Worm (Caenorhabditis elegans) whole organism, L3 larva: ENCODE results near the gene W01D2.6.
A peak's percentile ranks its signal among the peaks of the same experiment; 100 is the strongest.

Experiments used
- R02D3.7 ChIP-seq: fragments of 150-350 bp; optimal IDR thresholded peaks from 2 replicates; lab custom pipeline; 2014; ENCODE audit warnings: missing biosample characterization, missing genetic modification characterization
- aly-2 ChIP-seq: fragments of 150-350 bp; optimal IDR thresholded peaks from 2 replicates; lab custom pipeline; 2014; ENCODE audit warnings: missing biosample characterization, missing genetic modification characterization
- ama-1 ChIP-seq: fragments of 150-350 bp; optimal IDR thresholded peaks from 2 replicates; lab custom pipeline; 2018
- ceh-16 ChIP-seq: sonication (generic microtip); optimal IDR thresholded peaks from 2 replicates; lab custom pipeline; 2017; ENCODE audit warnings: missing biosample characterization, missing genetic modification characterization
- ceh-28 ChIP-seq: fragments of 150-350 bp; optimal IDR thresholded peaks from 2 replicates; lab custom pipeline; 2014; ENCODE audit warnings: missing biosample characterization, missing genetic modification reagents, missing genetic modification characterization
- ceh-82 ChIP-seq: fragments of 150-350 bp; optimal IDR thresholded peaks from 2 replicates; lab custom pipeline; 2014; ENCODE audit warnings: missing biosample characterization, missing genetic modification characterization
- daf-12 ChIP-seq: fragments of 150-350 bp; optimal IDR thresholded peaks from 2 replicates; lab custom pipeline; 2014; ENCODE audit warnings: missing biosample characterization, missing genetic modification reagents, missing genetic modification characterization
- egl-5 ChIP-seq: fragments of 150-350 bp; optimal IDR thresholded peaks from 2 replicates; lab custom pipeline; 2017; ENCODE audit warnings: missing biosample characterization, missing genetic modification reagents, missing genetic modification characterization, inconsistent platforms
- elt-1 ChIP-seq: fragments of 150-350 bp; optimal IDR thresholded peaks from 2 replicates; lab custom pipeline; 2014; ENCODE audit warnings: missing biosample characterization, missing genetic modification characterization
- elt-2 ChIP-seq: sonication (generic microtip); optimal IDR thresholded peaks from 2 replicates; lab custom pipeline; 2016; ENCODE audit warnings: missing genetic modification reagents, mild to moderate bottlenecking, missing genetic modification characterization, missing compliant biosample characterization
- elt-3 ChIP-seq, 3 experiments: fragments of 150-350 bp in 1 of 3; sonication (generic microtip) in 2 of 3; optimal IDR thresholded peaks; 2 replicates in 2 of 3; 4 replicates in 1 of 3; lab custom pipeline; 2014 to 2017; ENCODE audit warnings: missing biosample characterization in 3 of 3, missing genetic modification characterization in 3 of 3
- eor-1 ChIP-seq, 2 experiments: fragments of 150-350 bp; optimal IDR thresholded peaks; 2 replicates each; lab custom pipeline; 2014 to 2018; ENCODE audit warnings: missing biosample characterization in 2 of 2, missing genetic modification characterization in 2 of 2
- fkh-2 ChIP-seq: fragments of 150-350 bp; optimal IDR thresholded peaks from 2 replicates; lab custom pipeline; 2014; ENCODE audit warnings: missing biosample characterization, missing genetic modification reagents, missing genetic modification characterization
- hmg-11 ChIP-seq: sonication (generic microtip); optimal IDR thresholded peaks from 2 replicates; lab custom pipeline; 2016; ENCODE audit warnings: missing genetic modification characterization, missing compliant biosample characterization
- jun-1 ChIP-seq: fragments of 150-350 bp; optimal IDR thresholded peaks from 2 replicates; lab custom pipeline; 2014; ENCODE audit warnings: missing biosample characterization, missing genetic modification reagents, missing genetic modification characterization
- lin-15B ChIP-seq: fragments of 150-350 bp; optimal IDR thresholded peaks from 2 replicates; lab custom pipeline; 2014; ENCODE audit warnings: missing biosample characterization, missing genetic modification characterization
- lin-39 ChIP-seq: fragments of 150-350 bp; optimal IDR thresholded peaks from 2 replicates; lab custom pipeline; 2018; ENCODE audit warnings: missing biosample characterization, missing genetic modification reagents, missing genetic modification characterization
- lsy-12 ChIP-seq: sonication (generic microtip); optimal IDR thresholded peaks from 2 replicates; lab custom pipeline; 2016; ENCODE audit warnings: mild to moderate bottlenecking, missing genetic modification characterization, missing compliant biosample characterization
- mdl-1 ChIP-seq: fragments of 150-350 bp; optimal IDR thresholded peaks from 2 replicates; lab custom pipeline; 2014; ENCODE audit warnings: missing biosample characterization, missing genetic modification characterization
- mml-1 ChIP-seq: fragments of 150-350 bp; sonication (generic microtip); optimal IDR thresholded peaks from 3 replicates; lab custom pipeline; 2014; ENCODE audit warnings: missing biosample characterization, missing genetic modification characterization
- nfya-1 ChIP-seq: sonication (generic microtip); optimal IDR thresholded peaks from 2 replicates; lab custom pipeline; 2017; ENCODE audit warnings: missing genetic modification characterization, mild to moderate bottlenecking, missing compliant biosample characterization, antibody characterized with exemption, moderate library complexity; ENCODE audit not compliant: insufficient read depth
- nhr-11 ChIP-seq: fragments of 150-350 bp; optimal IDR thresholded peaks from 2 replicates; lab custom pipeline; 2014; ENCODE audit warnings: missing biosample characterization, missing genetic modification characterization
- nhr-12 ChIP-seq: fragments of 150-350 bp; optimal IDR thresholded peaks from 2 replicates; lab custom pipeline; 2014; ENCODE audit warnings: missing biosample characterization, missing genetic modification characterization
- nhr-23 ChIP-seq: fragments of 150-350 bp; optimal IDR thresholded peaks from 2 replicates; lab custom pipeline; 2014; ENCODE audit warnings: missing biosample characterization, missing genetic modification reagents, missing genetic modification characterization
- nhr-25 ChIP-seq: sonication (generic microtip); optimal IDR thresholded peaks from 2 replicates; lab custom pipeline; 2017; ENCODE audit warnings: missing biosample characterization, missing genetic modification characterization
- nhr-28 ChIP-seq: fragments of 150-350 bp; optimal IDR thresholded peaks from 2 replicates; lab custom pipeline; 2014; ENCODE audit warnings: missing biosample characterization, missing genetic modification characterization
- nhr-67 ChIP-seq: fragments of 150-350 bp; optimal IDR thresholded peaks from 2 replicates; lab custom pipeline; 2014; ENCODE audit warnings: missing biosample characterization, missing genetic modification characterization
- nhr-76 ChIP-seq: fragments of 150-350 bp; sonication (generic microtip); optimal IDR thresholded peaks from 5 replicates; lab custom pipeline; 2014; ENCODE audit warnings: missing biosample characterization, missing genetic modification characterization
- nhr-77 ChIP-seq: fragments of 150-350 bp; optimal IDR thresholded peaks from 2 replicates; lab custom pipeline; 2014; ENCODE audit warnings: missing biosample characterization, missing genetic modification characterization
- pha-4 ChIP-seq: fragments of 150-350 bp; optimal IDR thresholded peaks from 2 replicates; lab custom pipeline; 2014; ENCODE audit warnings: missing biosample characterization, missing genetic modification reagents, missing genetic modification characterization
- pqm-1 ChIP-seq: fragments of 150-350 bp; optimal IDR thresholded peaks from 2 replicates; lab custom pipeline; 2017; ENCODE audit warnings: missing biosample characterization, missing genetic modification characterization, inconsistent platforms
- sea-2 ChIP-seq: fragments of 150-350 bp; sonication (generic microtip); optimal IDR thresholded peaks from 4 replicates; lab custom pipeline; 2014; ENCODE audit warnings: missing biosample characterization, missing genetic modification reagents, missing genetic modification characterization
- snpc-4 ChIP-seq: fragments of 150-350 bp; optimal IDR thresholded peaks from 2 replicates; lab custom pipeline; 2014; ENCODE audit warnings: missing biosample characterization, missing genetic modification characterization
- tbx-2 ChIP-seq: sonication (generic microtip); optimal IDR thresholded peaks from 2 replicates; lab custom pipeline; 2016; ENCODE audit warnings: mild to moderate bottlenecking, missing genetic modification characterization, missing compliant biosample characterization
- unc-39 ChIP-seq: sonication (generic microtip); optimal IDR thresholded peaks from 4 replicates; lab custom pipeline; 2017; ENCODE audit warnings: missing biosample characterization, missing genetic modification characterization
- zag-1 ChIP-seq: fragments of 150-350 bp; optimal IDR thresholded peaks from 2 replicates; lab custom pipeline; 2014; ENCODE audit warnings: missing biosample characterization, missing genetic modification characterization
- ztf-11 ChIP-seq: fragments of 150-350 bp; optimal IDR thresholded peaks from 2 replicates; lab custom pipeline; 2014; ENCODE audit warnings: missing biosample characterization, missing genetic modification characterization
- ztf-4 ChIP-seq: fragments of 150-350 bp; optimal IDR thresholded peaks from 2 replicates; lab custom pipeline; 2014; ENCODE audit warnings: missing biosample characterization, missing genetic modification characterization

Gene W01D2.6

DNA sequence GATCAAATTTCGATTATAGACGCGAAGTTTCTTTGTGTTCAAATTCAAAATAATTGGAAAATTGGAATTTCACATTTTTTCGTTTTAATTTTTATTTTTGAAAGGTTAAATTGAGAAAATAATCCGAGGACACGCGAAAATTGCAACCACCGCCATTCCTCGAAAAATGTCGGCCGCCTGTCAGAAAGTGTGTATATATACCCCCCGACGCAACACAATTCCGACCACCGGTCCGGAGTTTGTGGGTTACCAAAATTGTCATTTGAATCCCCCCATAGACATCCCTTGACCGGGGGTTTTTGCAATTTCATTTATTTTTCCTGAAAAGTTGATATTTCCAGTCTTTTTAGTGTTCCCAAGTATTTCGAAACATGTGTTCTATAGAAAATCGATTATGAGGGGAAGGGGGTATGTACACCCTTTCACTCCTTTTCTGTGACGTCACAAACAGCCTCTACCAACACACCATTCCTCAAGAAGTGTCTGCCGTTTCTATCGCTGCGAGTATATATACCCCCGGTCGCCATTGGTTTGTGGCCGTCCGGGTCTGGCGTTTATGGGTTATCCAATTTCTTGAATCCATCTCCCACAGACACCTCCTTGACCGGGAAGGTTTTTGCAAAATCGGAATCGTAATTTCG lies 4.4 kb upstream of the W01D2.6 start, which contains the start of gene W01D2.3 (continued):
- no peak for TF ChIP-seq nhr-28 (tag; lab: Kevin White, UChicago)
- peak; percentile 64 for TF ChIP-seq aly-2
- TF ChIP-seq elt-2 (tag; lab: Kevin White, UChicago): peak; percentile 43

DNA sequence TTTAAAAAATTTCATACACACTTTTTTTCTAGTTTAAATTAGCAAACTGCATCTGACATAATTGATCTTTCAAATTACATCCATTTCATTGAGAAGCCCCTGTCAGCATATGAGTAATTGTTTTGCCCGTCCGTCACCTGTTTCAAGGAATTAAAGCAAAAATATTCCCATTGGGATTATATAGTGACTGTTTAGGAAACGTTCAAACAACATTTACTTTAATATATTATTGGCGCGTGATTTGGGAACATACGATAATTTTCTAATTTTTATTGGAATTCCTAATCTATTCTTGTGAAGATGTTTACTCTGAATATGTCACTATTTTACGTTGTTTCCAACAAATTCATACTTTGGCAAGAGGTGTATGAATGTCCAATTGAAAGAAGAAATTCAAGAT lies 3.1 kb upstream of the W01D2.6 start, which contains the start of gene srt-11:
srt-11 (plus strand) TSS at position 301 of the 400 bp plus-strand sequence.
- TF ChIP-seq nhr-11 (tag; lab: Kevin White, UChicago): no peak
- no peak for TF ChIP-seq elt-2 (tag; lab: Kevin White, UChicago)
- no peak for TF ChIP-seq nhr-28 (tag; lab: Kevin White, UChicago)
- TF ChIP-seq elt-3 (tag; optimal IDR thresholded peaks at IDR 0.05; lab: Kevin White, UChicago): no peak
- no peak for TF ChIP-seq daf-12
- no peak for TF ChIP-seq ceh-28 (tag; lab: Kevin White, UChicago)
- no peak for TF ChIP-seq unc-39
- no peak for TF ChIP-seq nhr-12
- no peak for TF ChIP-seq ceh-82
- TF ChIP-seq nhr-23 (tag; lab: Kevin White, UChicago): no peak
- no peak for TF ChIP-seq fkh-2
- TF ChIP-seq aly-2: no peak
- TF ChIP-seq jun-1 (tag; lab: Kevin White, UChicago): no peak
- TF ChIP-seq nhr-77 (tag; lab: Kevin White, UChicago): no peak
- no peak for TF ChIP-seq ztf-4
- no peak for TF ChIP-seq nhr-76
- TF ChIP-seq ceh-16 (tag; lab: Kevin White, UChicago): no peak
- no peak for TF ChIP-seq nhr-25

DNA sequence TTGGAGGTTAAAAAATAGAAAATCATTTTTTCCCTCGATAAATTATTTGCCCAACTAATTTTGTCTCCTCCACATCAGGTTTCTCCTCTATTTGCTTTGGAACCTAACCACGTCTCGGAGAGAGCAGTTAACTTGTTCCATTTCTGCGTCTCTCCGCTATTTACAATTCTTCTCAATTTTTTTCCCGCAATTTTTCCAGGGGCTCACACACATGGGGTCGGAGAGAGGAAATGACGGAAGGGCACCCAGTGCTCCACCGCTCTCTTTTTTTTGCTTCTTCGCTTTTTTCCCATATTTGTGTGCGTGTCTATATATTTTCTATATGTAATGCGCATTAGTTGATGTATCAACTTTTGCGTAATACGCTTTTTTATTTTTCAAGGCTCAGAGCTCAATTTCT lies 1.8 kb downstream of the W01D2.6 start:
- TF ChIP-seq nhr-25: no peak
- TF ChIP-seq nhr-77 (tag; lab: Kevin White, UChicago): no peak
- no peak for TF ChIP-seq ztf-4
- TF ChIP-seq lin-15B (tag; lab: Kevin White, UChicago): peak; percentile 11
- TF ChIP-seq elt-2 (tag; lab: Kevin White, UChicago): no peak
- TF ChIP-seq hmg-11 (tag; lab: Kevin White, UChicago): peak; percentile 60
- peak; percentile 43 for TF ChIP-seq lin-39
- peak; percentile 72 for TF ChIP-seq snpc-4 (tag; lab: Kevin White, UChicago)
- no peak for TF ChIP-seq eor-1 (tag; optimal IDR thresholded peaks at IDR 0.05; lab: Kevin White, UChicago)
- TF ChIP-seq mdl-1 (tag; lab: Kevin White, UChicago): no peak
- peak; percentile 57 for TF ChIP-seq nfya-1 (tag; lab: Kevin White, UChicago)
- TF ChIP-seq pha-4 (tag; lab: Kevin White, UChicago): peak; percentile 96

DNA sequence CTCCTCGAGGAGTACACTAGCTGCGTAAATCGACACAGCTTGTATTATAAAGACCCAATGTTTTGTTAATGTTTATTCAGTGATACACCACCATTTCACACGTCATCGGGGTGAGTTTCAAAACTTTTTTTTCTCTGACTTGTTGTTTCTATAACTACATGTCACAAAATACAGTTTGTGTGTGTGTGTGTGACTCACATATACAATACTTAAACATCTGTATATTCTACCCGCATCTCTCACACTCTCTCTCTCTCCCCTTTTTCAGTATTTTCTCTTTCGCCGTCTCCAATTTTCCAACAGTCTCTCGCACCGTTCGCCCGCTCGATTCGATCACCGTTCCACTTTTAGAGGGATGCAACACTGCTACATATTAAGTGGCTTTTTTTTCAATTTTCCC lies 2.7 kb downstream of the W01D2.6 start:
- peak; percentile 5 for TF ChIP-seq R02D3.7 (tag; lab: Kevin White, UChicago)
- peak; percentile 48 for TF ChIP-seq elt-2 (tag; lab: Kevin White, UChicago)
- peak; percentile 0 for TF ChIP-seq snpc-4 (tag; lab: Kevin White, UChicago)
- TF ChIP-seq egl-5 (tag; lab: Kevin White, UChicago): no peak
- TF ChIP-seq pha-4 (tag; lab: Kevin White, UChicago): peak; percentile 63
- TF ChIP-seq nhr-11 (tag; lab: Kevin White, UChicago): no peak
- TF ChIP-seq jun-1 (tag; lab: Kevin White, UChicago): peak; percentile 69
- no peak for TF ChIP-seq daf-12
- peak; percentile 11 for TF ChIP-seq nhr-25
- peak; percentile 36 for TF ChIP-seq hmg-11 (tag; lab: Kevin White, UChicago)
- TF ChIP-seq pqm-1 (tag; lab: Kevin White, UChicago): peak; percentile 88

DNA sequence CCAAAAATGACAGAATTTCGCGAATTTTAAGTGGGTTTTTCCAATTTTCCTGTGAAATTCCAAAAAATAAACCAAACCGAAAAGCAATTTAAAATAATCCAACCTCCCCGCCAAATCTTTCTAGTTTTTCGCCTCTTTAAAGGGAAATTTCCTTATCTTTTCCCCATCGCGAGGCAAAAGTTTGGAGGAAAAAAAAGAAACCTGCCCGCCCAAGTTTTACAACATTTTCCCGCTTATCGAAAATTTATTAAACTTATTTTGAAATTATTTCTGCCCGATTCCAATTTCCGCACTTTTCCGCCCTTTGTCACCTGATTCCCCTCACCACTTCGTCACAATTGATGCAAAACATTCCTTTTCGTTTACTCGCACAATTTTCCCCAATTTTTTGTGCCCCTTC lies 3.4 kb downstream of the W01D2.6 start, which contains the start of gene osta-3:
osta-3 (plus strand) TSS at position 301 of the 400 bp plus-strand sequence.
- TF ChIP-seq nhr-76 (no peak), nhr-28 (tag; lab: Kevin White, UChicago) (no peak), mdl-1 (tag; lab: Kevin White, UChicago) (no peak), elt-1 (tag; lab: Kevin White, UChicago) (no peak), snpc-4 (tag; lab: Kevin White, UChicago) (no peak), sea-2 (GFP tag; lab: Kevin White, UChicago) (no peak), zag-1 (no peak), tbx-2 (no peak), fkh-2 (no peak), ztf-11 (tag; lab: Kevin White, UChicago) (no peak), lsy-12 (tag; lab: Kevin White, UChicago) (no peak), nhr-11 (tag; lab: Kevin White, UChicago) (no peak), mml-1 (tag; lab: Kevin White, UChicago) (no peak), ama-1 (lab: Kevin White, UChicago) (no peak), nhr-12 (no peak), nhr-67 (no peak), elt-2 (tag; lab: Kevin White, UChicago) (no peak), ceh-82 (no peak), ztf-4 (no peak)
- TF ChIP-seq, all 47 proteins: peak for 0
